Worm (Caenorhabditis elegans): ENCODE results near the gene ppm-1.D.

DNA sequence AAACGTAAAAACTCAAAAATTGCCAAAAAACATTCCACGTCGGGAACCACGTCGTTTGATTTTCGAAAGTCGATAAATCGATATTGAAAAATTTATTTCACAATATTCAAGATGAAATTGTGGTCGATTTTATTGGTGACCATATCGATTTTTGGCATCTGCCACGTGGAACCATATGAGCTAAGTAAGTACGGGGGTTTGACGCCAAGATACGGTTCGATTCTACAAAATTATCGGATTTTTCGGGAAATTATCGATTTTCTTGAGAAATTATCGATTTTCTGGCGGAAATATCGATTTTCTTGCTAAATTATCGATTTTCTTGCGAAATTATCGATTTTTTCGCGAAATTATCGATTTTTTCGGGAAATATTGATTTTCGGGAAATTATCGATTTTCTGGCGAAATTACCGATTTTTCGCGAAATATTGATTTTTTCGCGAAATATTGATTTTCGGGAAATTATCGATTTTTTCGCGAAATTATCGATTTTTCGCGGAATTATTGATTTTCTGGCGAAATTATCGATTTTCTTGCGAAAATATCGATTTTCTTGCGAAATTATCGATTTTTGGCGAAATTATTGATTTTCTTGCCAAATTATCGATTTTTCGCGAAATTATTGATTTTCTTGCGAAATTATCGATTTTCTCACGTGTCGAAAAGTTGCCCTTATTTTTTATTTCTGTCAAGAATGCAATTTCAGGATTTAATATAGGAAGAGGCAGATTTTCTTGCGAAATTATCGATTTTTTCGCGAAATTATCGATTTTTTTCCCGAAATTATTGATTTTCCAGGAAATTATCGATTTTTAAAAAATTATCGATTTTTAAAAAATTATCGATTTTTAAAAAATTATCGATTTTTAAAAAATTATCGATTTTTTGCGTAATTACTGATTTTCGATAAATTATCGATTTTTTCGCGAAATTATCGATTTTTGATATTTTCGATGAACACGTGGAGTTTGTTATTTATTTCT, 49.1 kb upstream of the ppm-1.D start, which contains the start of gene Y54F10BM.3:
- TF ChIP-seq lin-39 (tag; optimal IDR thresholded peaks at IDR 0.05) (no peak), aly-2 (tag; optimal IDR thresholded peaks at IDR 0.05) (no peak), snpc-4 (tag; optimal IDR thresholded peaks at IDR 0.05) (no peak), mep-1 (tag; optimal IDR thresholded peaks at IDR 0.05) (no peak), saeg-2 (GFP tag; IDR thresholded peaks at IDR 0.05) (no peak), mes-2 (tag; optimal IDR thresholded peaks at IDR 0.05; ENCODE audit: poor library complexity, severe bottlenecking) (no peak), nhr-77 (tag; optimal IDR thresholded peaks at IDR 0.05) (no peak), zag-1 (tag; optimal IDR thresholded peaks at IDR 0.05) (no peak), nhr-76 (tag; optimal IDR thresholded peaks at IDR 0.05) (no peak), egl-27 (tag; optimal IDR thresholded peaks at IDR 0.05) (no peak)
